Worm (Caenorhabditis elegans): ENCODE results near the gene let-653.
A peak's percentile ranks its signal among the peaks of the same experiment; 100 is the strongest.

let-653 gene

DNA sequence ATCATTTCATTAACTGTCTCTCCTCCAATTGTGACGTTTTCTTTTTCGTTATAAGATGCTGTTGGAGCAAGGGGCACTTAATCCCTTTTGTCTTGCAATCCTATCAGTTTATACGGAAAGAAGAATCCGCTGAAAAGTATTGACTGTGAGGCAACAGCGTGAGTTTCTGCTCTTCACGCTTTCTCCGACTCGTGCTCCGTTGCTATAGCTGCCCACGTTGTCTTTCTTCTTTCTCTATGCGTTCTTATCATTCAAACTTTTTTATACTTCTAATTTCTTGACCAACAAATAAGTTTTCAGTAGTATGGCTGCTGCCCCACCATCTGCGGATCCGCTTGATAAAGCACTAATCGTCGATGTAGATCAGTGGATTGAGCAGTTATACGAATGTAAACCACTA, 27.3 kb upstream of the let-653 start, which contains the start of gene let-92:
TSS of gene let-92 (plus strand) at position 301 of the 400 bp plus-strand sequence.
- TF ChIP-seq che-1 (tag; optimal IDR thresholded peaks at IDR 0.05) (no peak), elt-4 (tag; optimal IDR thresholded peaks at IDR 0.05) (no peak), pax-1 (tag; optimal IDR thresholded peaks at IDR 0.05) (no peak), pag-3 (tag; optimal IDR thresholded peaks at IDR 0.05; ENCODE audit: borderline replicate concordance) (no peak)

DNA sequence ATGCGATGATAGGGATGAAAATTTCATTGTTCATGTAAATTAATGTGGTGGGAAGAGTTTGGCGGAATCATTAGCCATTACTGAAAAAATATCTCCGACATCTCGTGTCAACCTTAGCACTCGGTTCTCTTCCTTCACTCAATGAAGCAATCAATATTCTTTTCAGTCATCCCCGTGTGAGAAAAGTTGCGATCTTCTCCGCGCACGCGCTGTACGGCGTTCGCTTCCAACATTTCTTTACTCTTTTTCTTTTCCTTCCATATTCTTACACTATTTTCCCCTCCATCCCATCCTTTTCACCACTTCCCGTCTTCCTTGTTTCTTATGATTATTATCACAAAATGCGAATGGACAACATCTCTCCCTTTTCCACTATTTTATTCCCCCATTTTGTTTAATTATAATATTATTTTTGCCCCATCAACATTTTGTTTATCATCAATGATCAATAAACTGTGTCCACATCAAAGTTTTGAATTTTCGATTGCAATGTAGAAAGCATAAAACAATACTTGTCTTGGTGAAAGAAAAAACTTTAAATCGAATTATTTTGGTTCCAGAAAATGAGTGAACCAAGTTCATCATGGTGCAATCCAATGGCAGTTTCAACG, 25.3 kb upstream of the let-653 start, which contains the start of gene mob-1:
TSS of gene mob-1 (plus strand) at position 561 of the 611 bp plus-strand sequence.
- TF ChIP-seq ceh-14 (tag; optimal IDR thresholded peaks at IDR 0.05) (no peak), eyg-1 (tag; optimal IDR thresholded peaks at IDR 0.05) (no peak), ceh-24 (tag; optimal IDR thresholded peaks at IDR 0.05) (no peak), pat-9 (tag; optimal IDR thresholded peaks at IDR 0.05) (no peak), ceh-2 (tag; optimal IDR thresholded peaks at IDR 0.05) (no peak), ceh-31 (tag; optimal IDR thresholded peaks at IDR 0.05) (no peak), ceh-6 (GFP tag; optimal IDR thresholded peaks at IDR 0.05) (no peak), mec-3 (tag; optimal IDR thresholded peaks at IDR 0.05; ENCODE audit: borderline replicate concordance) (no peak), Y22D7AL.16 (tag; optimal IDR thresholded peaks at IDR 0.05) (no peak)

DNA sequence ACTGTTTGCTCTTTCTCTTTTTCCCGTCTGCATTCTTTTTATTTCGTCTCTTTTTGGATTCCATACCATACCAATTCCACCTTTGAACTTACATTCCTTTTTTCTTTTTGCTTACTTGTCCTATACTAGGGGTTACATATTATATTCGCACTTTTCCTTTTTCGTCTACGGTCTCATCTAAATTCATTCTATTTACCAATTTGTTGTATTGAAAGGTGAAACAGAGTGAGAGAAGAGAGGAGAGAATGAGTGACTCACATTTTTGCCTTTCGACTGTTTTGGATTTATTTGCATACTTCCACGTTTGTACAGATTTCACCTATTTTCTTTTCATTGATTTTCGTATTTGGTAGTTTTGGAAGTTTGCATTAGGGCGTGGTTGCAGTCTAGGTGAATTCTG, 22.0 kb upstream of the let-653 start:
- TF ChIP-seq C38D4.7 (GFP tag; optimal IDR thresholded peaks at IDR 0.05) (no peak), ceh-22 (tag; optimal IDR thresholded peaks at IDR 0.05) (no peak), pros-1 (tag; optimal IDR thresholded peaks at IDR 0.05) (no peak), ceh-24 (tag; optimal IDR thresholded peaks at IDR 0.05) (no peak), syd-9 (tag; optimal IDR thresholded peaks at IDR 0.05) (no peak)

DNA sequence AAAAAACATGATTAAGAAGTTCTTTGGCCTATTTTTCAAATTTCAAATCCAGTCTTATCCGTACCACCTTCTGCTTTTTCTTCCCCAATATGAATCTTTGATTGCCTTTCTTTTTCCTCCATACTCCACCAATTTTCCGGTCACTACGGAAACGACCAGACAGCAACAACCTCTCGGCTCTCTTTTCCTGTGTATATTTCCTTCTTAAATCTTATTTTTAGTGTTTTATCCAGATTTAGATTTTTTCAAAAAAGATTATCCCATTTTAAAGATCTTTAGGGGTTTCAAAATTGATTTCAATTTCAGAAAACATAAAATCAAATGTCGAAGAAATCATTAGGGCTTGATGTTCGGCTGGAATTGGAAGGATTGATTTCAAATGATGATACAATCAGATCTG, 21.2 kb upstream of the let-653 start, which contains the start of gene trpa-1:
TSS of gene trpa-1 (plus strand) at position 301 of the 400 bp plus-strand sequence.
- TF ChIP-seq fax-1 (tag; optimal IDR thresholded peaks at IDR 0.05) (no peak), tbx-7 (tag; optimal IDR thresholded peaks at IDR 0.05) (no peak), nfya-1 (tag; optimal IDR thresholded peaks at IDR 0.05) (no peak), ref-2 (tag; optimal IDR thresholded peaks at IDR 0.05) (no peak), pag-3 (tag; optimal IDR thresholded peaks at IDR 0.05; ENCODE audit: borderline replicate concordance) (no peak), F13H6.1 (tag; optimal IDR thresholded peaks at IDR 0.05) (no peak), ceh-19 (GFP tag; optimal IDR thresholded peaks at IDR 0.05) (no peak), hlh-13 (GFP tag; optimal IDR thresholded peaks at IDR 0.05) (no peak), madf-2 (tag; optimal IDR thresholded peaks at IDR 0.05) (no peak), K02D7.2 (tag; optimal IDR thresholded peaks at IDR 0.05) (no peak), ceh-34 (tag; optimal IDR thresholded peaks at IDR 0.05) (no peak), rnt-1 (tag; optimal IDR thresholded peaks at IDR 0.05) (no peak), nhr-11 (tag; optimal IDR thresholded peaks at IDR 0.05) (no peak), unc-42 (tag; optimal IDR thresholded peaks at IDR 0.05) (no peak), ceh-48 (tag; optimal IDR thresholded peaks at IDR 0.05) (no peak)

DNA sequence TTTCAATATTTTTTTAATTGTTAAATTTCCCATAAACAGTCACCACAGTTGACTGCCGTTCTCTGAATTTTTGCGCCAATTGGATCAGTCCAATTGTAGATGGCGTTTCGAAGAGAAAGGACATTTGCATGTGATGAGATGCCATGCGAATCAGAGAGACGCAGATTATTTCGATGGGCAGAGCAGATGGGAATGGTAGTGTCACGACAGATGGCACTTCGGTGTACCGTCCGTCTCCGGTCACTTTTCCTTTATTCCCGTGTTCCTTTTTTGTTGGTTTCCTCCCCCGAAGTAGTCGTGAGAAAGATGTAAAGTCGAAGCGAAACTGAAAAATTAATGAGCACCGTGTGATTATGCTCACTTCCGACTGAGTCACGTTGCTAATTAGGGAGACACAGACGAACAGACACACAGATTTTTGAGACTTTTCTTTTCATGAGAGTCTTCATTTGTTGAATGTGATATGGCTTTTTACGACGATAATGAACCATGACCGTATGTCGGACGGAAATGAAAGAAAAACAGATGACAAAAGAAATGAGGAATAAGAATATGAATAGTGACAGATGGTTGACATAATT, 17.7 kb upstream of the let-653 start:
- no peak for TF ChIP-seq ceh-45 (GFP tag; IDR thresholded peaks at IDR 0.05)
- peak; percentile 64 for TF ChIP-seq ttx-3 (tag; optimal IDR thresholded peaks at IDR 0.05)
- TF ChIP-seq odd-2 (tag; optimal IDR thresholded peaks at IDR 0.05), result no peak
- TF ChIP-seq rnt-1 (tag; optimal IDR thresholded peaks at IDR 0.05), result no peak
- peak; percentile 3 for TF ChIP-seq unc-42 (tag; optimal IDR thresholded peaks at IDR 0.05)
- TF ChIP-seq nfya-1 (tag; optimal IDR thresholded peaks at IDR 0.05), result peak; percentile 20
- TF ChIP-seq ceh-31 (tag; optimal IDR thresholded peaks at IDR 0.05), result peak; percentile 37
- TF ChIP-seq hlh-30 (tag; optimal IDR thresholded peaks at IDR 0.05; ENCODE audit: insufficient read depth), result peak; percentile 13

Measured in whole organism, late embryonic.